Worm (Caenorhabditis elegans): Measurements from ENCODE around the gene pei-1.

- TF ChIP-seq ref-2 (tag; optimal IDR thresholded peaks at IDR 0.05) = no peak
- no peak for TF ChIP-seq pqm-1 (tag; optimal IDR thresholded peaks at IDR 0.05)
- no peak for TF ChIP-seq pha-4 (tag; optimal IDR thresholded peaks at IDR 0.05)
- no peak for TF ChIP-seq nhr-11 (tag; optimal IDR thresholded peaks at IDR 0.05)
- TF ChIP-seq elt-2 (tag; optimal IDR thresholded peaks at IDR 0.05) = no peak
- no peak for TF ChIP-seq tbx-2 (tag; optimal IDR thresholded peaks at IDR 0.05)
- TF ChIP-seq dmd-4 (tag; optimal IDR thresholded peaks at IDR 0.05; ENCODE audit: borderline replicate concordance) = no peak
- no peak for TF ChIP-seq hlh-30 (tag; optimal IDR thresholded peaks at IDR 0.05; ENCODE audit: insufficient read depth)
- no peak for TF ChIP-seq pros-1 (tag; optimal IDR thresholded peaks at IDR 0.05)
- TF ChIP-seq pat-9 (tag; optimal IDR thresholded peaks at IDR 0.05) = no peak
- TF ChIP-seq ceh-6 (GFP tag; optimal IDR thresholded peaks at IDR 0.05) = no peak
- TF ChIP-seq zip-5 (tag; optimal IDR thresholded peaks at IDR 0.05) = no peak
- no peak for TF ChIP-seq K09A11.1 (tag; optimal IDR thresholded peaks at IDR 0.05; ENCODE audit: insufficient read depth)
These were observed 21.7 kb upstream of the pei-1 start for ce11 chrIV:9614060-9614459.
